Fruit fly (Drosophila melanogaster): ENCODE measurements around the gene CG14684.

dm6 chr3R:10667964-10668363 is 38.8 kb upstream of the CG14684 start:
- TF ChIP-seq CG10348 (GFP tag; IDR thresholded peaks at IDR 0.05) (no peak), EcR (GFP tag; optimal IDR thresholded peaks at IDR 0.05) (no peak), rn (GFP tag; IDR thresholded peaks at IDR 0.05) (no peak), CG13204 (GFP tag; optimal IDR thresholded peaks at IDR 0.05) (no peak), CG8159 (tag; optimal IDR thresholded peaks at IDR 0.05) (no peak), CG8301 (tag; optimal IDR thresholded peaks at IDR 0.05) (no peak), CG34367 (tag; optimal IDR thresholded peaks at IDR 0.05) (no peak)
